Worm (Caenorhabditis elegans) whole organism, L2 larva: ENCODE results near the gene ugt-40.

Experiments used
- F13H6.1 ChIP-seq: sonication (generic microtip); optimal IDR thresholded peaks from 2 replicates; lab custom pipeline; 2016; ENCODE audit warnings: missing genetic modification characterization, missing compliant biosample characterization
- ZK546.5 ChIP-seq: sonication (generic microtip); optimal IDR thresholded peaks from 2 replicates; lab custom pipeline; 2017; ENCODE audit warnings: missing biosample characterization, missing genetic modification characterization
- blmp-1 ChIP-seq: sonication (generic microtip); optimal IDR thresholded peaks from 2 replicates; lab custom pipeline; 2017; ENCODE audit warnings: missing genetic modification characterization, mild to moderate bottlenecking, missing compliant biosample characterization, antibody characterized with exemption, moderate library complexity; ENCODE audit not compliant: insufficient read depth
- ceh-16 ChIP-seq: fragments of 150-350 bp; optimal IDR thresholded peaks from 2 replicates; lab custom pipeline; 2014; ENCODE audit warnings: missing biosample characterization, missing genetic modification characterization
- egl-27 ChIP-seq: sonication (generic microtip); optimal IDR thresholded peaks from 3 replicates; lab custom pipeline; 2017; ENCODE audit warnings: missing biosample characterization, missing genetic modification reagents, missing genetic modification characterization
- elt-1 ChIP-seq: fragments of 150-350 bp; optimal IDR thresholded peaks from 2 replicates; lab custom pipeline; 2014; ENCODE audit warnings: missing biosample characterization, missing genetic modification characterization
- nhr-12 ChIP-seq: fragments of 150-350 bp; optimal IDR thresholded peaks from 2 replicates; lab custom pipeline; 2014; ENCODE audit warnings: missing biosample characterization, missing genetic modification characterization
- nhr-25 ChIP-seq: fragments of 150-350 bp; sonication (generic microtip); optimal IDR thresholded peaks from 3 replicates; lab custom pipeline; 2014; ENCODE audit warnings: missing biosample characterization, missing genetic modification characterization
- nhr-6 ChIP-seq: fragments of 150-350 bp; optimal IDR thresholded peaks from 2 replicates; lab custom pipeline; 2014; ENCODE audit warnings: missing biosample characterization, missing genetic modification characterization
- unc-62 ChIP-seq: fragments of 150-350 bp; optimal IDR thresholded peaks from 2 replicates; lab custom pipeline; 2014; ENCODE audit warnings: missing biosample characterization, missing genetic modification reagents, missing genetic modification characterization
- zag-1 ChIP-seq: fragments of 150-350 bp; optimal IDR thresholded peaks from 2 replicates; lab custom pipeline; 2014; ENCODE audit warnings: missing biosample characterization, missing genetic modification characterization
- ztf-11 ChIP-seq: sonication (generic microtip); optimal IDR thresholded peaks from 2 replicates; lab custom pipeline; 2017; ENCODE audit warnings: missing biosample characterization, missing genetic modification characterization

DNA sequence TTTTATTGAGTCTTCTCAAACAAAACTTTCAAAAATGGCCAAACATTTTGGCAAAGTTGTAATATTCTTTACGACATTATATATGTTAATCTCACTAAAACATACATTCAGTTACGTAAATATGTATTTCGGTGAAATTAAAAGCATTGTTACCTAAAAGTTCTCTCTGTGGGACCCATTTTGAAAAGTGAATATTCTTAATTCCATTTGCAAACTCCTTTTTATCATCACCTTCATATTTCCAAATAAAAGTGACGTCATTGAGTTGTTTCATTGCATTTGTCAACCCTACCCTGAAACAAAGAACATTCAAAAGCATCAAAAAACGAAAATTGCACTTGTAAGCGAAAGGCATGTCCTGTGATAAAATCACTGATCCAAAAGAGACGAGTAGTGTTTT is 1.4 kb downstream of the ugt-40 start:
- TF ChIP-seq ceh-16 (tag; lab: Kevin White, UChicago) = no peak
- no peak for TF ChIP-seq nhr-6 (tag; lab: Kevin White, UChicago)
- TF ChIP-seq ztf-11 (tag; lab: Kevin White, UChicago) = no peak
- TF ChIP-seq unc-62 = no peak
- no peak for TF ChIP-seq zag-1
- TF ChIP-seq nhr-25 (tag; lab: Kevin White, UChicago) = no peak
- TF ChIP-seq blmp-1 (tag; lab: Kevin White, UChicago) = no peak
- no peak for TF ChIP-seq nhr-12 (tag; lab: Kevin White, UChicago)
- no peak for TF ChIP-seq ZK546.5 (tag; lab: Kevin White, UChicago)
- TF ChIP-seq F13H6.1 (tag; lab: Kevin White, UChicago) = no peak
- TF ChIP-seq elt-1 (tag; lab: Kevin White, UChicago) = no peak
- TF ChIP-seq egl-27 = no peak
